Fruit fly (Drosophila melanogaster): ENCODE results near the gene CG11294.
A peak's percentile ranks its signal among the peaks of the same experiment; 100 is the strongest.

dm6 chrX:8714064-8715046, 20.9 kb upstream of the CG11294 start, which contains the start of the genes CG2004 and CG1785:
- TF ChIP-seq CG12605 (GFP tag; IDR thresholded peaks at IDR 0.05), result peak; percentile 75
- TF ChIP-seq CG4496 (GFP tag; IDR thresholded peaks at IDR 0.05), result peak; percentile 94
